Worm (Caenorhabditis elegans): Measurements from ENCODE around the gene ubc-21.

DNA sequence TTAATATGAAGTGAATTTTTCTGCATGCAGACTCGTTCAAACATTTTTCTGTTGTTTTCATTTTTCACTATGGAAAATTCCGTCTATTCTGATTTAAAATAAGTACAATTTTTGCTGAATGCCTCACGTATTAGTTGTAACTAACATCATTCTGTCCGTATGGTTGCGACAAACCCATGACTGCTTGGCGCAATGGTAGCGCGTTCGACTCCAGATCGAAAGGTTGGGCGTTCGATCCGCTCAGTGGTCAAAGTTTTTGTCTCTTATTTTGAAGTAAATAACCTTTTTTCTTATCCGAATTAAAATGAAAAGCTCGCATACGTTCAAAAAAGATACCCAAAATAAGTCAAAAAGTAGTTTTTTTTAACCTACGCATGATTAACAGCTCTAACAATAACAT lies 7.7 kb downstream of the ubc-21 start:
- TF ChIP-seq nhr-28 (tag; optimal IDR thresholded peaks at IDR 0.05) (no peak), nhr-11 (tag; optimal IDR thresholded peaks at IDR 0.05) (no peak), nhr-237 (tag; optimal IDR thresholded peaks at IDR 0.05) (no peak), ceh-82 (tag; optimal IDR thresholded peaks at IDR 0.05) (no peak), unc-62 (GFP tag; optimal IDR thresholded peaks at IDR 0.05) (no peak)
